Fruit fly (Drosophila melanogaster) whole organism, embryonic: ENCODE results near the gene CG3339.
A peak's percentile ranks its signal among the peaks of the same experiment; 100 is the strongest.

Experiments
- Awh ChIP-seq: fragments of 200-800 bp; sonication (Bioruptor generic); IDR thresholded peaks from 2 replicates; pipeline ENCODE4, ENCODE4 v1.3.6; 2022; ENCODE audit warnings: missing biosample characterization, missing genetic modification characterization
- B-H1 ChIP-seq: fragments of 200-800 bp; sonication (Bioruptor generic); IDR thresholded peaks from 3 replicates; pipeline ENCODE4 v1.3.6; 2022; ENCODE audit warnings: missing biosample characterization, missing genetic modification characterization
- CG11504 ChIP-seq: fragments of 200-800 bp; sonication (Bioruptor generic); optimal IDR thresholded peaks from 3 replicates; lab custom pipeline; 2019; ENCODE audit warnings: missing biosample characterization, mild to moderate bottlenecking, missing genetic modification characterization, moderate library complexity
- CG12236 ChIP-seq: fragments of 200-800 bp; sonication (Bioruptor generic); optimal IDR thresholded peaks from 2 replicates; lab custom pipeline; 2016; ENCODE audit warnings: missing biosample characterization, missing genetic modification characterization
- CG14014 ChIP-seq: fragments of 200-800 bp; sonication (Bioruptor generic); IDR thresholded peaks from 2 replicates; pipeline ENCODE4 v1.3.6; 2022; ENCODE audit warnings: missing biosample characterization, missing genetic modification characterization
- CG14860 ChIP-seq: fragments of 200-800 bp; sonication (Bioruptor generic); IDR thresholded peaks from 3 replicates; pipeline ENCODE4 v1.3.6; 2022; ENCODE audit warnings: missing biosample characterization, missing genetic modification characterization; ENCODE audit not compliant: partially characterized antibody
- CG1529 ChIP-seq: fragments of 200-800 bp; sonication (Bioruptor generic); optimal IDR thresholded peaks from 3 replicates; lab custom pipeline; 2018; ENCODE audit warnings: missing biosample characterization, missing genetic modification characterization
- CG17328 ChIP-seq: fragments of 200-800 bp; sonication (Bioruptor generic); IDR thresholded peaks from 2 replicates; pipeline ENCODE4 v1.3.6; 2022; ENCODE audit warnings: missing biosample characterization, missing genetic modification characterization
- CG17359 ChIP-seq: fragments of 200-800 bp; sonication (Bioruptor generic); optimal IDR thresholded peaks from 3 replicates; lab custom pipeline; 2018; ENCODE audit warnings: missing biosample characterization, mild to moderate bottlenecking, missing genetic modification characterization, moderate library complexity
- CG17361 ChIP-seq: fragments of 200-800 bp; sonication (Bioruptor generic); IDR thresholded peaks from 3 replicates; pipeline ENCODE4 v1.3.6; 2022; ENCODE audit warnings: missing biosample characterization, missing genetic modification characterization
- CG17612 ChIP-seq: fragments of 200-800 bp; sonication (Bioruptor generic); IDR thresholded peaks from 2 replicates; pipeline ENCODE4 v1.3.6; 2022; ENCODE audit warnings: missing biosample characterization, missing genetic modification characterization
- CG1832 ChIP-seq: fragments of 200-800 bp; sonication (Bioruptor generic); optimal IDR thresholded peaks from 2 replicates; lab custom pipeline; 2017; ENCODE audit warnings: missing biosample characterization, mild to moderate bottlenecking, missing genetic modification characterization, inconsistent platforms
- CG18619 ChIP-seq: fragments of 200-800 bp; sonication (Bioruptor generic); optimal IDR thresholded peaks from 3 replicates; lab custom pipeline; 2017; ENCODE audit warnings: missing biosample characterization, mild to moderate bottlenecking, missing genetic modification characterization
- CG2712 ChIP-seq: fragments of 200-800 bp; optimal IDR thresholded peaks from 3 replicates; lab custom pipeline; 2019; ENCODE audit warnings: missing biosample characterization, mild to moderate bottlenecking, missing genetic modification characterization, moderate library complexity
- CG4328 ChIP-seq: fragments of 200-800 bp; sonication (Bioruptor generic); optimal IDR thresholded peaks from 3 replicates; lab custom pipeline; 2017; ENCODE audit warnings: missing biosample characterization, missing genetic modification reagents, missing genetic modification characterization
- CG4707 ChIP-seq: fragments of 200-800 bp; sonication (Bioruptor generic); optimal IDR thresholded peaks from 2 replicates; lab custom pipeline; 2018; ENCODE audit warnings: missing biosample characterization, mild to moderate bottlenecking, missing genetic modification characterization, moderate library complexity
- CG4730 ChIP-seq: fragments of 200-800 bp; sonication (Bioruptor generic); IDR thresholded peaks from 2 replicates; pipeline ENCODE4 v1.3.6; 2022; ENCODE audit warnings: missing biosample characterization, missing genetic modification characterization
- CG5180 ChIP-seq: fragments of 200-800 bp; sonication (Bioruptor generic); optimal IDR thresholded peaks from 3 replicates; lab custom pipeline; 2017; ENCODE audit warnings: missing biosample characterization, missing genetic modification characterization, mild to moderate bottlenecking, moderate library complexity, missing genetic modification reagents
- CG6854 ChIP-seq: fragments of 200-800 bp; sonication (Bioruptor generic); optimal IDR thresholded peaks from 3 replicates; lab custom pipeline; 2017; ENCODE audit warnings: missing biosample characterization, mild to moderate bottlenecking, missing genetic modification characterization
- CG7745 ChIP-seq: fragments of 200-800 bp; sonication (Bioruptor generic); optimal IDR thresholded peaks from 2 replicates; lab custom pipeline; 2018; ENCODE audit warnings: missing biosample characterization, mild to moderate bottlenecking, missing genetic modification characterization, moderate library complexity
- CG8281 ChIP-seq: fragments of 200-800 bp; sonication (Bioruptor generic); optimal IDR thresholded peaks from 2 replicates; lab custom pipeline; 2018; ENCODE audit warnings: missing biosample characterization, mild to moderate bottlenecking, missing genetic modification characterization, moderate library complexity
- Dek ChIP-seq: fragments of 200-800 bp; sonication (Bioruptor generic); optimal IDR thresholded peaks from 3 replicates; lab custom pipeline; 2019; ENCODE audit warnings: missing biosample characterization, mild to moderate bottlenecking, missing genetic modification characterization, moderate library complexity
- Doc2 ChIP-seq: fragments of 200-800 bp; sonication (Bioruptor generic); IDR thresholded peaks from 2 replicates; pipeline ENCODE4 v1.3.6; 2022; ENCODE audit warnings: missing biosample characterization, missing genetic modification characterization
- Dref ChIP-seq: fragments of 200-800 bp; sonication (Bioruptor generic); IDR thresholded peaks from 2 replicates; pipeline ENCODE4 v1.3.6; 2022; ENCODE audit warnings: missing biosample characterization, missing genetic modification characterization
- Ets97D ChIP-seq: fragments of 200-800 bp; sonication (Bioruptor generic); optimal IDR thresholded peaks from 3 replicates; lab custom pipeline; 2016; ENCODE audit warnings: missing biosample characterization, missing genetic modification characterization
- GATAe ChIP-seq: fragments of 200-800 bp; sonication (Bioruptor generic); conservative IDR thresholded peaks from 2 replicates; pipeline ENCODE4 v1.3.6; 2022; ENCODE audit warnings: missing biosample characterization, missing genetic modification characterization
- Hmr ChIP-seq: fragments of 200-800 bp; sonication (Bioruptor generic); optimal IDR thresholded peaks from 3 replicates; lab custom pipeline; 2017; ENCODE audit warnings: mild to moderate bottlenecking, missing biosample characterization, missing genetic modification reagents, missing genetic modification characterization
- Jarid2 ChIP-seq: fragments of 200-800 bp; sonication (Bioruptor generic); optimal IDR thresholded peaks from 3 replicates; lab custom pipeline; 2017; ENCODE audit warnings: mild to moderate bottlenecking, missing biosample characterization, missing genetic modification reagents, missing genetic modification characterization
- Lpt ChIP-seq: fragments of >200 bp; optimal IDR thresholded peaks from 2 replicates; lab custom pipeline; 2018; ENCODE audit warnings: missing biosample characterization, missing genetic modification characterization
- NK7.1 ChIP-seq: fragments of 200-800 bp; sonication (Bioruptor generic); optimal IDR thresholded peaks from 3 replicates; lab custom pipeline; 2016; ENCODE audit warnings: missing biosample characterization, missing genetic modification characterization
- Nf-YC ChIP-seq: fragments of 200-800 bp; optimal IDR thresholded peaks from 3 replicates; lab custom pipeline; 2019; ENCODE audit warnings: missing biosample characterization, mild to moderate bottlenecking, missing genetic modification characterization, moderate library complexity
- Poxn ChIP-seq: fragments of 200-800 bp; sonication (Bioruptor generic); IDR thresholded peaks from 2 replicates; pipeline ENCODE4 v1.3.6; 2022; ENCODE audit warnings: missing biosample characterization, missing genetic modification characterization
- Six4 ChIP-seq: fragments of 200-800 bp; sonication (Bioruptor generic); optimal IDR thresholded peaks from 2 replicates; lab custom pipeline; 2016; ENCODE audit warnings: missing biosample characterization, missing genetic modification characterization
- Vsx1 ChIP-seq: fragments of 200-800 bp; sonication (Bioruptor generic); optimal IDR thresholded peaks from 2 replicates; lab custom pipeline; 2017; ENCODE audit warnings: missing biosample characterization, mild to moderate bottlenecking, missing genetic modification characterization, missing genetic modification reagents
- bbx ChIP-seq: fragments of 200-800 bp; sonication (Bioruptor generic); IDR thresholded peaks from 2 replicates; pipeline ENCODE4 v1.3.6; 2022; ENCODE audit warnings: missing biosample characterization, missing genetic modification characterization; ENCODE audit not compliant: partially characterized antibody
- bigmax ChIP-seq: fragments of 200-800 bp; sonication (Bioruptor generic); optimal IDR thresholded peaks from 2 replicates; lab custom pipeline; 2018; ENCODE audit warnings: missing biosample characterization, mild to moderate bottlenecking, missing genetic modification characterization
- br ChIP-seq: fragments of >200 bp; optimal IDR thresholded peaks from 2 replicates; lab custom pipeline; 2017
- cas ChIP-seq: fragments of 200-800 bp; sonication (Bioruptor generic); IDR thresholded peaks from 2 replicates; pipeline ENCODE4 v1.3.6; 2022; ENCODE audit warnings: missing biosample characterization, missing genetic modification characterization
- cato ChIP-seq: fragments of 200-800 bp; sonication (Bioruptor generic); optimal IDR thresholded peaks from 2 replicates; lab custom pipeline; 2016; ENCODE audit warnings: missing biosample characterization, missing genetic modification characterization, borderline replicate concordance
- cg ChIP-seq: fragments of 200-800 bp; sonication (Bioruptor generic); optimal IDR thresholded peaks from 3 replicates; lab custom pipeline; 2019; ENCODE audit warnings: missing biosample characterization, mild to moderate bottlenecking, missing genetic modification characterization, moderate library complexity
- crol ChIP-seq: fragments of 200-800 bp; sonication (Bioruptor generic); IDR thresholded peaks from 2 replicates; pipeline ENCODE4 v1.3.6; 2022; ENCODE audit warnings: missing biosample characterization, missing genetic modification characterization
- cwo ChIP-seq: fragments of 200-800 bp; sonication (Bioruptor generic); optimal IDR thresholded peaks from 3 replicates; lab custom pipeline; 2017; ENCODE audit warnings: missing biosample characterization, missing genetic modification characterization, mild to moderate bottlenecking, moderate library complexity, missing genetic modification reagents
- dati ChIP-seq: fragments of 200-800 bp; sonication (Bioruptor generic); IDR thresholded peaks from 2 replicates; pipeline ENCODE4 v1.3.6; 2022; ENCODE audit warnings: missing biosample characterization, missing genetic modification characterization
- grau ChIP-seq: fragments of 200-800 bp; optimal IDR thresholded peaks from 3 replicates; lab custom pipeline; 2019; ENCODE audit warnings: missing biosample characterization, mild to moderate bottlenecking, missing genetic modification characterization, moderate library complexity
- gro ChIP-seq: fragments of 200-800 bp; sonication (Bioruptor generic); optimal IDR thresholded peaks from 2 replicates; lab custom pipeline; 2016; ENCODE audit warnings: missing biosample characterization, missing genetic modification characterization
- h ChIP-seq: fragments of >200 bp; optimal IDR thresholded peaks from 2 replicates; lab custom pipeline; 2017
- jigr1 ChIP-seq: fragments of 200-800 bp; sonication (Bioruptor generic); IDR thresholded peaks from 3 replicates; pipeline ENCODE4 v1.3.6; 2022; ENCODE audit warnings: missing biosample characterization, missing genetic modification characterization
- pum ChIP-seq: fragments of 200-800 bp; sonication (Bioruptor generic); optimal IDR thresholded peaks from 2 replicates; lab custom pipeline; 2016; ENCODE audit warnings: missing biosample characterization, missing genetic modification characterization
- sqz ChIP-seq: fragments of 200-800 bp; sonication (Bioruptor generic); optimal IDR thresholded peaks from 3 replicates; lab custom pipeline; 2018; ENCODE audit warnings: missing biosample characterization, mild to moderate bottlenecking, missing genetic modification characterization
- stwl ChIP-seq: fragments of 200-800 bp; sonication (Bioruptor generic); optimal IDR thresholded peaks from 3 replicates; lab custom pipeline; 2018; ENCODE audit warnings: missing biosample characterization, mild to moderate bottlenecking, missing genetic modification characterization, moderate library complexity

Gene CG3339

DNA sequence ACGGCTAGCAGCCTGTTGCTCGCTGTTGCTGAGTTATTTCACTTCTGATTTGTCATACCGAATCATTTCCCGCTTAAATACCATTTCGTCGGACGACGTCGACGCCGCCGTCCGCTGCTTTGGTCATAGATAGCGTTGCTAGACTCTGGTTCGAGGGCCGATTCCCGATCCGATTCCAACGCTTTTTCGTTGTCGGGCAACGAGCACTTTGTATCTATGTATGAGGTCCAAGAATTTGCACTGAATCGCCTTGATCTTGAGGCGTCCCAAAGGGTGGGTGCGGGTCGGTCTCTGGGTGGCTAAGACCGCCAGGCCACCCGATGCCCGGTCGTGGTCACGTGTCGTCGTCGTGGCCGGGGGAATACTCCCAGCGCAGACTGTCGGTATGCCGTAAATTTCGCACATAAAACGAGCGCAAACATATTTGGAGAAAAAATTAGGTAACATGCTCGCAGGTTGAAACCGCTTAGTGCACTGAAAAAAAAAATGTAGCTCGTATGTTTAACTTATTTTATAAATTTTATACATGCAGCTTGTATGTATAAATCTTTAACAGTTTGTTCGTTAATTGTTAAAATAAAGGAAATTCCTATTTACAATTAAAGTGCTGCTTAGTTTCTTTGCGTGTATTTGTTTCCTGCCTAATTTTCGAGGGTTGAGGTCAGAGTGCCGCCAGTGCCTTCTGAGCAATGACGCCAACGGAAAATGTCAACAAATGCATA, 29.8 kb downstream of the CG3339 start, which contains the start of gene CG3348 (continued):
- TF ChIP-seq Awh (GFP tag; lab: Robert Waterston, UW) (peak; percentile 38; the same call in 1 of the 2 replicates), B-H1 (no peak), Ets97D (GFP tag; lab: Kevin White, UChicago) (peak; percentile 6), Doc2 (GFP tag; lab: Robert Waterston, UW) (no peak), Vsx1 (no peak), cas (GFP tag; lab: Robert Waterston, UW) (0 out of 2 replicates have a peak, but pooled peaks have one; percentile 49), CG7745 (tag; lab: Kevin White, UChicago) (no peak), CG1529 (GFP tag; lab: Kevin White, UChicago) (peak; percentile 20), CG11504 (tag; lab: Kevin White, UChicago) (peak; percentile 78), sqz (GFP tag; lab: Kevin White, UChicago) (no peak), jigr1 (no peak), NK7.1 (GFP tag; lab: Kevin White, UChicago) (peak; percentile 34), Hmr (GFP tag; lab: Kevin White, UChicago) (peak; percentile 85), br (lab: Kevin White, UChicago) (no peak), bigmax (no peak), gro (GFP tag; lab: Kevin White, UChicago) (peak; percentile 53), bbx (GFP tag; lab: Robert Waterston, UW) (no peak), GATAe (GFP tag; lab: Robert Waterston, UW) (peak; percentile 31), dati (GFP tag; lab: Robert Waterston, UW) (peak; percentile 34; the same call in 1 of the 2 replicates), cg (GFP tag; lab: Kevin White, UChicago) (no peak), Six4 (GFP tag; lab: Kevin White, UChicago) (peak; percentile 39), CG17612 (GFP tag; lab: Robert Waterston, UW) (peak; percentile 63; the same call in 1 of the 2 replicates), CG14014 (peak; percentile 72), CG18619 (GFP tag; lab: Kevin White, UChicago) (peak; percentile 71), grau (tag; lab: Kevin White, UChicago) (peak; percentile 71), CG4730 (no peak), Lpt (no peak), cwo (GFP tag; lab: Kevin White, UChicago) (peak; percentile 86), CG17328 (peak; percentile 71), CG5180 (peak; percentile 4), CG2712 (tag; lab: Kevin White, UChicago) (peak; percentile 64), CG17359 (peak; percentile 78), CG8281 (peak; percentile 45), CG17361 (peak; percentile 61), cato (GFP tag; lab: Kevin White, UChicago) (no peak), Poxn (GFP tag; lab: Robert Waterston, UW) (peak; percentile 65), pum (GFP tag; lab: Kevin White, UChicago) (peak; percentile 38), Jarid2 (no peak), CG6854 (GFP tag; lab: Kevin White, UChicago) (peak; percentile 41), Dref (0 out of 2 replicates have a peak, but pooled peaks have one; percentile 8), stwl (tag; lab: Kevin White, UChicago) (no peak), Nf-YC (tag; lab: Kevin White, UChicago) (no peak), h (no peak), CG4707 (GFP tag; lab: Kevin White, UChicago) (no peak), Dek (tag; lab: Kevin White, UChicago) (peak; percentile 72), CG12236 (no peak), CG4328 (peak; percentile 15), CG1832 (GFP tag; lab: Kevin White, UChicago) (no peak), crol (no peak), CG14860 (GFP tag; lab: Robert Waterston, UW) (no peak)
